Worm (Caenorhabditis elegans) whole organism, young adult: ENCODE measurements around the gene fut-1.

Experiments
- B0261.1 ChIP-seq: sonication (generic microtip); optimal IDR thresholded peaks from 2 replicates; lab custom pipeline; 2016; ENCODE audit warnings: mild to moderate bottlenecking, missing genetic modification characterization, moderate library complexity, missing compliant biosample characterization
- B0336.3 ChIP-seq: fragments of 200-800 bp; sonication (Bioruptor generic); IDR thresholded peaks from 2 replicates; pipeline ENCODE4 v1.3.6; 2022; ENCODE audit warnings: missing genetic modification characterization, missing compliant biosample characterization
- C17E4.6 ChIP-seq: fragments of 200-800 bp; sonication (Bioruptor generic); IDR thresholded peaks from 2 replicates; pipeline ENCODE4 v1.3.6; 2022; ENCODE audit warnings: missing genetic modification reagents, missing genetic modification characterization, missing compliant biosample characterization
- F22D6.2 ChIP-seq: sonication (generic microtip); optimal IDR thresholded peaks from 2 replicates; lab custom pipeline; 2016; ENCODE audit warnings: mild to moderate bottlenecking, missing genetic modification characterization, missing compliant biosample characterization
- F52B5.7 ChIP-seq: sonication (generic microtip); optimal IDR thresholded peaks from 2 replicates; lab custom pipeline; 2016; ENCODE audit warnings: mild to moderate bottlenecking, missing genetic modification characterization, missing compliant biosample characterization
- F57A8.1 ChIP-seq: fragments of 200-800 bp; sonication (Bioruptor generic); optimal IDR thresholded peaks from 2 replicates; lab custom pipeline; 2018; ENCODE audit warnings: mild to moderate bottlenecking, missing genetic modification characterization, moderate library complexity, missing compliant biosample characterization
- F57C9.4 ChIP-seq: sonication (generic microtip); optimal IDR thresholded peaks from 2 replicates; lab custom pipeline; 2017; ENCODE audit warnings: mild to moderate bottlenecking, missing genetic modification characterization, missing compliant biosample characterization
- ama-1 ChIP-seq, 3 experiments: fragments of 150-350 bp in 1 of 3; sonication (generic microtip) in 2 of 3; optimal IDR thresholded peaks; 2 replicates each; lab custom pipeline; 2014 to 2018; ENCODE audit warnings: missing biosample characterization in 2 of 3, missing genetic modification characterization in 2 of 3, missing genetic modification reagents in 2 of 3
- aptf-2 ChIP-seq: fragments of 200-800 bp; sonication (Bioruptor generic); conservative IDR thresholded peaks from 2 replicates; pipeline ENCODE4 v1.3.6; 2022; ENCODE audit warnings: missing genetic modification reagents, missing genetic modification characterization, missing compliant biosample characterization
- aptf-3 ChIP-seq: fragments of 200-800 bp; sonication (Bioruptor generic); IDR thresholded peaks from 2 replicates; pipeline ENCODE4 v1.3.6; 2022; ENCODE audit warnings: missing genetic modification characterization, missing compliant biosample characterization
- athp-1 ChIP-seq: sonication (generic microtip); optimal IDR thresholded peaks from 2 replicates; lab custom pipeline; 2017; ENCODE audit warnings: mild to moderate bottlenecking, missing genetic modification characterization, missing compliant biosample characterization
- attf-6 ChIP-seq: fragments of 200-800 bp; sonication (Bioruptor generic); IDR thresholded peaks from 2 replicates; pipeline ENCODE4 v1.3.6; 2022; ENCODE audit warnings: missing genetic modification reagents, missing genetic modification characterization, missing compliant biosample characterization
- ceh-100 ChIP-seq: fragments of 200-800 bp; sonication (Bioruptor generic); IDR thresholded peaks from 2 replicates; pipeline ENCODE4 v1.3.6; 2022; ENCODE audit warnings: missing genetic modification reagents, missing genetic modification characterization, missing compliant biosample characterization
- ceh-79 ChIP-seq: sonication (generic microtip); optimal IDR thresholded peaks from 2 replicates; lab custom pipeline; 2017; ENCODE audit warnings: mild to moderate bottlenecking, missing genetic modification characterization, missing compliant biosample characterization
- dox-1 ChIP-seq: fragments of 200-800 bp; sonication (Bioruptor generic); IDR thresholded peaks from 2 replicates; pipeline ENCODE4 v1.3.6; 2022; ENCODE audit warnings: missing genetic modification reagents, missing genetic modification characterization, missing compliant biosample characterization
- dpff-1 ChIP-seq: sonication (generic microtip); optimal IDR thresholded peaks from 2 replicates; lab custom pipeline; 2017; ENCODE audit warnings: mild to moderate bottlenecking, missing genetic modification characterization, missing compliant biosample characterization
- egl-18 ChIP-seq: fragments of 200-800 bp; sonication (Bioruptor generic); IDR thresholded peaks from 2 replicates; pipeline ENCODE4 v1.3.6; 2022; ENCODE audit warnings: missing genetic modification reagents, missing genetic modification characterization, missing compliant biosample characterization
- egl-44 ChIP-seq: fragments of 200-800 bp; sonication (Bioruptor generic); IDR thresholded peaks from 2 replicates; pipeline ENCODE4 v1.3.6; 2022; ENCODE audit warnings: missing genetic modification reagents, missing genetic modification characterization, missing compliant biosample characterization
- ets-4 ChIP-seq: fragments of 200-800 bp; sonication (Bioruptor generic); optimal IDR thresholded peaks from 2 replicates; lab custom pipeline; 2018; ENCODE audit warnings: mild to moderate bottlenecking, missing genetic modification characterization, missing compliant biosample characterization
- fkh-3 ChIP-seq: sonication (generic microtip); optimal IDR thresholded peaks from 2 replicates; lab custom pipeline; 2016; ENCODE audit warnings: mild to moderate bottlenecking, missing genetic modification characterization, missing compliant biosample characterization
- gei-17 ChIP-seq: fragments of 200-800 bp; sonication (Bioruptor generic); optimal IDR thresholded peaks from 2 replicates; lab custom pipeline; 2018; ENCODE audit warnings: mild to moderate bottlenecking, missing genetic modification characterization, missing compliant biosample characterization
- him-1 ChIP-seq: sonication (generic microtip); optimal IDR thresholded peaks from 2 replicates; lab custom pipeline; 2016; ENCODE audit warnings: missing genotype, missing genetic modification reagents, missing genetic modification characterization, missing compliant biosample characterization
- hsf-1 ChIP-seq: fragments of 200-800 bp; sonication (Bioruptor generic); IDR thresholded peaks from 2 replicates; pipeline ENCODE4 v1.3.6; 2022; ENCODE audit warnings: missing genetic modification reagents, missing genetic modification characterization, missing compliant biosample characterization
- lag-1 ChIP-seq: fragments of 200-800 bp; sonication (Bioruptor generic); IDR thresholded peaks from 2 replicates; pipeline ENCODE4 v1.3.6; 2022; ENCODE audit warnings: missing genetic modification reagents, missing genetic modification characterization, missing compliant biosample characterization
- lin-26 ChIP-seq: fragments of 200-800 bp; sonication (Bioruptor generic); IDR thresholded peaks from 2 replicates; pipeline ENCODE4 v1.3.6; 2022; ENCODE audit warnings: missing genetic modification reagents, missing genetic modification characterization, missing compliant biosample characterization
- lin-40 ChIP-seq: sonication (generic microtip); optimal IDR thresholded peaks from 2 replicates; lab custom pipeline; 2016; ENCODE audit warnings: missing genetic modification characterization, mild to moderate bottlenecking, missing compliant biosample characterization, missing genotype, missing genetic modification reagents
- madf-10 ChIP-seq: sonication (generic microtip); optimal IDR thresholded peaks from 2 replicates; lab custom pipeline; 2016; ENCODE audit warnings: mild to moderate bottlenecking, missing genetic modification characterization, missing compliant biosample characterization
- madf-3 ChIP-seq: fragments of 200-800 bp; sonication (Bioruptor generic); IDR thresholded peaks from 2 replicates; pipeline ENCODE4 v1.3.6; 2022; ENCODE audit warnings: missing genetic modification reagents, missing genetic modification characterization, missing compliant biosample characterization
- mcd-1 ChIP-seq: fragments of 200-800 bp; sonication (Bioruptor generic); IDR thresholded peaks from 2 replicates; pipeline ENCODE4 v1.3.6; 2022; ENCODE audit warnings: missing genetic modification reagents, missing genetic modification characterization, missing compliant biosample characterization
- nfya-1 ChIP-seq: sonication (generic microtip); optimal IDR thresholded peaks from 2 replicates; lab custom pipeline; 2017; ENCODE audit warnings: antibody characterized with exemption, missing compliant biosample characterization, missing genetic modification characterization, borderline replicate concordance; ENCODE audit not compliant: insufficient read depth
- nfya-2 ChIP-seq: fragments of 200-800 bp; sonication (Bioruptor generic); IDR thresholded peaks from 2 replicates; pipeline ENCODE4 v1.3.6; 2022; ENCODE audit warnings: missing genetic modification reagents, missing genetic modification characterization, missing compliant biosample characterization
- nfyb-1 ChIP-seq: fragments of 200-800 bp; sonication (Bioruptor generic); IDR thresholded peaks from 2 replicates; pipeline ENCODE4 v1.3.6; 2022; ENCODE audit warnings: missing genetic modification reagents, missing genetic modification characterization, missing compliant biosample characterization
- nhr-27 ChIP-seq: fragments of 200-800 bp; sonication (Bioruptor generic); optimal IDR thresholded peaks from 2 replicates; lab custom pipeline; 2018; ENCODE audit warnings: mild to moderate bottlenecking, missing genetic modification characterization, moderate library complexity, missing compliant biosample characterization
- nhr-90 ChIP-seq: sonication (generic microtip); optimal IDR thresholded peaks from 2 replicates; lab custom pipeline; 2016; ENCODE audit warnings: missing genotype, mild to moderate bottlenecking, missing genetic modification characterization, missing compliant biosample characterization
- rcor-1 ChIP-seq: fragments of 200-800 bp; sonication (Bioruptor generic); IDR thresholded peaks from 2 replicates; pipeline ENCODE4 v1.3.6; 2022; ENCODE audit warnings: missing genetic modification reagents, missing genetic modification characterization, missing compliant biosample characterization
- rpc-1 ChIP-seq, 2 experiments: fragments of 150-350 bp in 1 of 2; sonication (generic microtip) in 1 of 2; optimal IDR thresholded peaks; 2 replicates each; lab custom pipeline; 2014 to 2018; ENCODE audit warnings: missing biosample characterization in 1 of 2, missing genetic modification characterization in 1 of 2, missing genetic modification reagents in 1 of 2, missing genotype in 1 of 2
- sea-2 ChIP-seq: fragments of 200-800 bp; sonication (Bioruptor generic); IDR thresholded peaks from 2 replicates; pipeline ENCODE4 v1.3.6; 2022; ENCODE audit warnings: missing genetic modification characterization, missing compliant biosample characterization
- snpc-4 ChIP-seq, 5 experiments: fragments of 150-350 bp in 1 of 5; sonication (generic microtip) in 4 of 5; optimal IDR thresholded peaks; 2 replicates each; lab custom pipeline; 2014 to 2018; ENCODE audit warnings: missing genetic modification characterization in 5 of 5, missing biosample characterization in 3 of 5, antibody characterized with exemption in 2 of 5, mild to moderate bottlenecking in 2 of 5, missing compliant biosample characterization in 2 of 5, missing genotype in 2 of 5, moderate library complexity in 2 of 5, missing genetic modification reagents in 1 of 5
- tbp1 ChIP-seq: fragments of 200-800 bp; sonication (Bioruptor generic); optimal IDR thresholded peaks from 2 replicates; lab custom pipeline; 2018; ENCODE audit warnings: mild to moderate bottlenecking, missing genetic modification characterization, missing compliant biosample characterization
- tlf-1 ChIP-seq: fragments of 200-800 bp; sonication (Bioruptor generic); optimal IDR thresholded peaks from 2 replicates; lab custom pipeline; 2018; ENCODE audit warnings: mild to moderate bottlenecking, missing genetic modification characterization, missing compliant biosample characterization
- unc-62 ChIP-seq: fragments of 150-350 bp; optimal IDR thresholded peaks from 2 replicates; lab custom pipeline; 2014; ENCODE audit warnings: missing biosample characterization, missing genetic modification reagents, missing genetic modification characterization
- xnd-1 ChIP-seq: sonication (generic microtip); optimal IDR thresholded peaks from 2 replicates; lab custom pipeline; 2016; ENCODE audit warnings: missing genotype, missing genetic modification reagents, missing genetic modification characterization, missing compliant biosample characterization
- zfh-2 ChIP-seq: fragments of 200-800 bp; sonication (Bioruptor generic); conservative IDR thresholded peaks from 2 replicates; pipeline ENCODE4 v1.3.6; 2022; ENCODE audit warnings: missing genetic modification reagents, missing genetic modification characterization, missing compliant biosample characterization
- ztf-6 ChIP-seq: fragments of 200-800 bp; sonication (Bioruptor generic); IDR thresholded peaks from 2 replicates; pipeline ENCODE4 v1.3.6; 2022; ENCODE audit warnings: missing genetic modification reagents, missing genetic modification characterization, missing compliant biosample characterization

Gene fut-1

ce11 chrII:8789828-8790558 is 30.6 kb upstream of the fut-1 start, which contains the start of gene F07H5.13 (continued):
- no peak for TF ChIP-seq rpc-1 (optimal IDR thresholded peaks at IDR 0.05; lab: Kevin White, UChicago)
- TF ChIP-seq rpc-1 (tag; optimal IDR thresholded peaks at IDR 0.05; lab: Kevin White, UChicago) = no peak
- no peak for TF ChIP-seq ztf-6 (GFP tag; lab: Robert Waterston, UW)
- no peak for TF ChIP-seq dpff-1 (tag; lab: Kevin White, UChicago)
- TF ChIP-seq lin-26 = no peak
- no peak for TF ChIP-seq athp-1
- peak; percentile 13 for TF ChIP-seq snpc-4 (GFP tag; optimal IDR thresholded peaks at IDR 0.05; lab: Kevin White, UChicago)
- peak in 1 of 4 experiments; percentile 21 for TF ChIP-seq snpc-4 (tag; optimal IDR thresholded peaks at IDR 0.05; lab: Kevin White, UChicago)
- TF ChIP-seq, all 124 proteins: peak for 22

- TF ChIP-seq rpc-1 (optimal IDR thresholded peaks at IDR 0.05; lab: Kevin White, UChicago) (no peak), rpc-1 (tag; optimal IDR thresholded peaks at IDR 0.05; lab: Kevin White, UChicago) (no peak), ama-1 (optimal IDR thresholded peaks at IDR 0.05; lab: Kevin White, UChicago) (peak; percentile 53), ama-1 (GFP tag; optimal IDR thresholded peaks at IDR 0.05; lab: Kevin White, UChicago) (no peak), F22D6.2 (tag; lab: Kevin White, UChicago) (no peak), fkh-3 (no peak), ets-4 (no peak), hsf-1 (GFP tag; lab: Robert Waterston, UW) (peak; percentile 35; the same call in 1 of the 2 replicates)
These were observed 29.4 kb upstream of the fut-1 start for ce11 chrII:8788752-8789151.

ce11 chrII:8787376-8787775 is 28.0 kb upstream of the fut-1 start:
- TF ChIP-seq egl-18 (GFP tag; lab: Robert Waterston, UW) (no peak), sea-2 (GFP tag; lab: Robert Waterston, UW) (no peak), hsf-1 (GFP tag; lab: Robert Waterston, UW) (no peak), B0261.1 (no peak), tbp1 (GFP tag; lab: Kevin White, UChicago) (peak; percentile 62), B0336.3 (peak; percentile 86), ceh-100 (GFP tag; lab: Robert Waterston, UW) (no peak), attf-6 (GFP tag; lab: Robert Waterston, UW) (no peak), rcor-1 (GFP tag; lab: Robert Waterston, UW) (peak; percentile 55; the same call in 1 of the 2 replicates), lag-1 (GFP tag; lab: Robert Waterston, UW) (no peak), nfya-2 (no peak), unc-62 (GFP tag; lab: Kevin White, UChicago) (no peak), nfya-1 (tag; lab: Kevin White, UChicago) (no peak), nhr-27 (tag; lab: Kevin White, UChicago) (no peak), F57C9.4 (tag; lab: Kevin White, UChicago) (no peak), F52B5.7 (tag; lab: Kevin White, UChicago) (no peak), madf-10 (tag; lab: Kevin White, UChicago) (peak; percentile 81), zfh-2 (GFP tag; lab: Robert Waterston, UW) (0 out of 2 replicates have a peak, but pooled peaks have one; percentile 6), lin-40 (tag; lab: Kevin White, UChicago) (peak; percentile 91), nhr-90 (tag; lab: Kevin White, UChicago) (peak; percentile 14), dox-1 (GFP tag; lab: Robert Waterston, UW) (peak; percentile 63), aptf-2 (GFP tag; lab: Robert Waterston, UW) (no peak), tlf-1 (peak; percentile 53), C17E4.6 (GFP tag; lab: Robert Waterston, UW) (peak; percentile 86), ceh-79 (tag; lab: Kevin White, UChicago) (no peak), him-1 (tag; lab: Kevin White, UChicago) (no peak), F57A8.1 (no peak), egl-44 (no peak), madf-3 (GFP tag; lab: Robert Waterston, UW) (peak; percentile 83), gei-17 (GFP tag; lab: Kevin White, UChicago) (peak; percentile 53), xnd-1 (no peak), mcd-1 (GFP tag; lab: Robert Waterston, UW) (peak; percentile 79), nfyb-1 (GFP tag; lab: Robert Waterston, UW) (peak; percentile 91), aptf-3 (GFP tag; lab: Robert Waterston, UW) (no peak)
